Fruit fly (Drosophila melanogaster) whole organism, wandering third instar larva: ENCODE results near the gene Prx2.

Experiments used
- Abd-B ChIP-seq: fragments of >200 bp; optimal IDR thresholded peaks from 2 replicates; lab custom pipeline; 2017; ENCODE audit warnings: missing biosample characterization, missing genetic modification characterization
- CG32264 ChIP-seq: fragments of 200-800 bp; sonication (Bioruptor generic); optimal IDR thresholded peaks from 2 replicates; lab custom pipeline; 2016; ENCODE audit warnings: missing biosample characterization, missing genetic modification characterization
- CG9705 ChIP-seq: fragments of 200-800 bp; sonication (Bioruptor generic); optimal IDR thresholded peaks from 2 replicates; lab custom pipeline; 2018; ENCODE audit warnings: missing biosample characterization, mild to moderate bottlenecking, missing genetic modification characterization
- Dfd ChIP-seq: fragments of >200 bp; optimal IDR thresholded peaks from 2 replicates; lab custom pipeline; 2017; ENCODE audit warnings: missing biosample characterization, missing genetic modification characterization
- GATAd ChIP-seq: sonication (Bioruptor generic); optimal IDR thresholded peaks from 2 replicates; lab custom pipeline; 2016; ENCODE audit warnings: missing biosample characterization, missing genetic modification characterization
- HLH106 ChIP-seq: fragments of 200-800 bp; optimal IDR thresholded peaks from 3 replicates; lab custom pipeline; 2019; ENCODE audit warnings: missing biosample characterization, mild to moderate bottlenecking, missing genetic modification characterization, moderate library complexity
- Mio ChIP-seq: sonication (Bioruptor generic); optimal IDR thresholded peaks from 2 replicates; lab custom pipeline; 2016; ENCODE audit warnings: missing biosample characterization, missing genetic modification characterization
- Vsx2 ChIP-seq: fragments of 200-300, 225-300 bp; sonication (Bioruptor generic); optimal IDR thresholded peaks from 2 replicates; lab custom pipeline; 2018; ENCODE audit warnings: missing biosample characterization, missing genetic modification characterization; ENCODE audit not compliant: partially characterized antibody
- lola ChIP-seq: fragments of >200 bp; optimal IDR thresholded peaks from 2 replicates; lab custom pipeline; 2017; ENCODE audit warnings: missing biosample characterization, missing genetic modification characterization

DNA sequence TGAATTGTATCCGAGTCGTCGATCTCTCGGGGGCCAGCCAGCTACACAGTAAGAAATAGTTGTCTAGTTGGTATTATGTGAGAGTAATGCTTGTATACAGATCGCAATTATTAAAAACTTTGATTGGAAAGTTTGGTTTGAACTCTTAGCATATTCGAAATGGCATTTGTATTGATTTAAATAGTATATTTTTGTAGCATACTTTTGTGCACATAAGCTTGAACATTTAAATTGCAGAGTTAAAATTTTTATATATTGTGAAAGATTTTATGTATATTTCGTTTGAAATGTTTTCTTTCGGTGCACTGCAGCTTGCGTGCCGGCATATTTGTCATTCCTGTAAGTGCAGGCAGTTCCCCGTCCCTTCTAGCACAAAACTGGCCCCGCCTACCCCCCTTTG lies 17.4 kb upstream of the Prx2 start:
- no peak for TF ChIP-seq lola (GFP tag; lab: Kevin White, UChicago)
- no peak for TF ChIP-seq Dfd (GFP tag; lab: Kevin White, UChicago)
- no peak for TF ChIP-seq CG32264 (GFP tag; lab: Kevin White, UChicago)
- no peak for TF ChIP-seq Vsx2 (GFP tag; lab: Kevin White, UChicago)
- no peak for TF ChIP-seq CG9705 (GFP tag; lab: Kevin White, UChicago)
- TF ChIP-seq HLH106 = peak; percentile 75
- no peak for TF ChIP-seq Abd-B (GFP tag; lab: Kevin White, UChicago)
- TF ChIP-seq Mio (GFP tag; lab: Kevin White, UChicago) = no peak
- TF ChIP-seq GATAd (GFP tag; lab: Kevin White, UChicago) = no peak
